Worm (Caenorhabditis elegans) whole organism, L1 larva: ENCODE results near the gene ragc-1.

Experiments used
- F16B12.6 ChIP-seq: fragments of 150-350 bp; optimal IDR thresholded peaks from 2 replicates; lab custom pipeline; 2014; ENCODE audit warnings: missing biosample characterization, missing genetic modification characterization
- aha-1 ChIP-seq: fragments of 150-350 bp; optimal IDR thresholded peaks from 2 replicates; lab custom pipeline; 2014; ENCODE audit warnings: missing biosample characterization, missing genetic modification characterization
- aly-2 ChIP-seq: fragments of 150-350 bp; optimal IDR thresholded peaks from 2 replicates; lab custom pipeline; 2014; ENCODE audit warnings: missing biosample characterization, missing genetic modification characterization
- ama-1 ChIP-seq: fragments of 150-350 bp; optimal IDR thresholded peaks from 2 replicates; lab custom pipeline; 2014
- ceh-88 ChIP-seq: fragments of 200-800 bp; sonication (Bioruptor generic); IDR thresholded peaks from 2 replicates; pipeline ENCODE4 v1.3.6; 2022; ENCODE audit warnings: missing genetic modification characterization, missing compliant biosample characterization
- ceh-90 ChIP-seq: sonication (generic microtip); optimal IDR thresholded peaks from 2 replicates; lab custom pipeline; 2016; ENCODE audit warnings: missing genetic modification characterization, missing compliant biosample characterization
- dsc-1 ChIP-seq: sonication (generic microtip); optimal IDR thresholded peaks from 2 replicates; lab custom pipeline; 2016; ENCODE audit warnings: mild to moderate bottlenecking, missing genetic modification characterization, missing compliant biosample characterization
- efl-1 ChIP-seq, 4 experiments: fragments of 150-350 bp; optimal IDR thresholded peaks in 3 of 4; peaks in 1 of 4; 1 replicate in 1 of 4; 2 replicates in 3 of 4; lab custom pipeline; 2014; ENCODE audit warnings: missing biosample characterization in 2 of 4, missing genetic modification characterization in 2 of 4, missing genetic modification reagents in 2 of 4
- efl-3 ChIP-seq: fragments of 200-800 bp; sonication (Bioruptor generic); optimal IDR thresholded peaks from 2 replicates; lab custom pipeline; 2018; ENCODE audit warnings: mild to moderate bottlenecking, missing genetic modification characterization, missing compliant biosample characterization
- egl-13 ChIP-seq: sonication (generic microtip); optimal IDR thresholded peaks from 2 replicates; lab custom pipeline; 2016; ENCODE audit warnings: missing genotype, missing genetic modification reagents, missing genetic modification characterization, missing compliant biosample characterization
- elt-2 ChIP-seq: sonication (generic microtip); optimal IDR thresholded peaks from 2 replicates; lab custom pipeline; 2016; ENCODE audit warnings: missing genetic modification characterization, mild to moderate bottlenecking, inconsistent platforms, missing compliant biosample characterization, missing genetic modification reagents
- ets-5 ChIP-seq: fragments of 200-800 bp; sonication (Bioruptor generic); IDR thresholded peaks from 2 replicates; pipeline ENCODE4 v1.3.6; 2022; ENCODE audit warnings: missing genetic modification characterization, missing compliant biosample characterization
- fkh-4 ChIP-seq: sonication (generic microtip); optimal IDR thresholded peaks from 2 replicates; lab custom pipeline; 2016; ENCODE audit warnings: missing compliant biosample characterization, missing genetic modification characterization, borderline replicate concordance
- fkh-8 ChIP-seq: sonication (generic microtip); optimal IDR thresholded peaks from 2 replicates; lab custom pipeline; 2016; ENCODE audit warnings: mild to moderate bottlenecking, missing genetic modification characterization, missing compliant biosample characterization
- fos-1 ChIP-seq: fragments of 150-350 bp; optimal IDR thresholded peaks from 2 replicates; lab custom pipeline; 2014; ENCODE audit warnings: missing biosample characterization, missing genetic modification characterization
- grh-1 ChIP-seq: fragments of 200-800 bp; sonication (Bioruptor generic); IDR thresholded peaks from 2 replicates; pipeline ENCODE4 v1.3.6; 2022; ENCODE audit warnings: missing genetic modification reagents, missing genetic modification characterization, missing compliant biosample characterization
- isw-1 ChIP-seq: fragments of 200-800 bp; sonication (Bioruptor generic); IDR thresholded peaks from 2 replicates; pipeline ENCODE4 v1.3.6; 2022; ENCODE audit warnings: missing genetic modification characterization, missing compliant biosample characterization
- jun-1 ChIP-seq: fragments of 150-350 bp; optimal IDR thresholded peaks from 2 replicates; lab custom pipeline; 2014; ENCODE audit warnings: missing biosample characterization, missing genetic modification reagents, missing genetic modification characterization
- lin-35 ChIP-seq, 2 experiments: fragments of 150-350 bp; optimal IDR thresholded peaks; 2 replicates each; lab custom pipeline; 2014; ENCODE audit warnings: missing biosample characterization in 2 of 2, missing genetic modification characterization in 2 of 2, missing genetic modification reagents in 2 of 2
- lsy-2 ChIP-seq, 2 experiments: fragments of 150-350 bp; optimal IDR thresholded peaks; 2 replicates each; lab custom pipeline; 2014; ENCODE audit warnings: missing biosample characterization in 2 of 2, missing genetic modification characterization in 2 of 2
- mab-9 ChIP-seq: fragments of 200-800 bp; sonication (Bioruptor generic); IDR thresholded peaks from 2 replicates; pipeline ENCODE4 v1.3.6; 2022; ENCODE audit warnings: missing genetic modification reagents, missing genetic modification characterization, missing compliant biosample characterization
- mdl-1 ChIP-seq, 2 experiments: fragments of 150-350 bp; optimal IDR thresholded peaks; 2 replicates each; lab custom pipeline; 2014 to 2017; ENCODE audit warnings: missing biosample characterization in 2 of 2, missing genetic modification characterization in 2 of 2, inconsistent platforms in 1 of 2
- mef-2 ChIP-seq: fragments of 150-350 bp; optimal IDR thresholded peaks from 2 replicates; lab custom pipeline; 2014; ENCODE audit warnings: missing biosample characterization, missing genetic modification characterization
- nhr-12 ChIP-seq: sonication (generic microtip); optimal IDR thresholded peaks from 2 replicates; lab custom pipeline; 2017; ENCODE audit warnings: missing biosample characterization, missing genetic modification characterization
- nhr-20 ChIP-seq: sonication (generic microtip); optimal IDR thresholded peaks from 2 replicates; lab custom pipeline; 2016; ENCODE audit warnings: mild to moderate bottlenecking, missing genetic modification characterization, missing compliant biosample characterization
- nhr-47 ChIP-seq: sonication (generic microtip); optimal IDR thresholded peaks from 2 replicates; lab custom pipeline; 2016; ENCODE audit warnings: mild to moderate bottlenecking, missing genetic modification characterization, moderate library complexity, missing compliant biosample characterization
- nhr-84 ChIP-seq: sonication (generic microtip); optimal IDR thresholded peaks from 2 replicates; lab custom pipeline; 2017; ENCODE audit warnings: missing biosample characterization, missing genetic modification characterization
- pqm-1 ChIP-seq: sonication (generic microtip); optimal IDR thresholded peaks from 3 replicates; lab custom pipeline; 2017; ENCODE audit warnings: missing biosample characterization, missing genetic modification characterization
- snu-23 ChIP-seq: sonication (generic microtip); optimal IDR thresholded peaks from 2 replicates; lab custom pipeline; 2016; ENCODE audit warnings: missing genetic modification characterization, missing compliant biosample characterization
- swsn-7 ChIP-seq: sonication (generic microtip); optimal IDR thresholded peaks from 2 replicates; lab custom pipeline; 2016; ENCODE audit warnings: missing genetic modification characterization, missing compliant biosample characterization
- tbx-2 ChIP-seq: sonication (generic microtip); optimal IDR thresholded peaks from 2 replicates; lab custom pipeline; 2016; ENCODE audit warnings: missing genetic modification characterization, missing compliant biosample characterization
- tlp-1 ChIP-seq: fragments of 150-350 bp; optimal IDR thresholded peaks from 2 replicates; lab custom pipeline; 2014; ENCODE audit warnings: missing biosample characterization, missing genetic modification characterization
- unc-30 ChIP-seq: sonication (generic microtip); optimal IDR thresholded peaks from 2 replicates; lab custom pipeline; 2017; ENCODE audit warnings: missing biosample characterization, missing genetic modification characterization
- unc-86 ChIP-seq: sonication (generic microtip); optimal IDR thresholded peaks from 2 replicates; lab custom pipeline; 2016; ENCODE audit warnings: missing genetic modification characterization, missing compliant biosample characterization
- xbp-1 ChIP-seq: sonication (generic microtip); optimal IDR thresholded peaks from 2 replicates; lab custom pipeline; 2016; ENCODE audit warnings: missing genetic modification characterization, missing compliant biosample characterization
- zip-4 ChIP-seq: fragments of 200-800 bp; sonication (Bioruptor generic); optimal IDR thresholded peaks from 2 replicates; lab custom pipeline; 2018; ENCODE audit warnings: mild to moderate bottlenecking, missing genetic modification characterization, moderate library complexity, missing compliant biosample characterization
- ztf-4 ChIP-seq: fragments of 150-350 bp; optimal IDR thresholded peaks from 2 replicates; lab custom pipeline; 2014; ENCODE audit warnings: missing biosample characterization, missing genetic modification characterization

Gene ragc-1

DNA sequence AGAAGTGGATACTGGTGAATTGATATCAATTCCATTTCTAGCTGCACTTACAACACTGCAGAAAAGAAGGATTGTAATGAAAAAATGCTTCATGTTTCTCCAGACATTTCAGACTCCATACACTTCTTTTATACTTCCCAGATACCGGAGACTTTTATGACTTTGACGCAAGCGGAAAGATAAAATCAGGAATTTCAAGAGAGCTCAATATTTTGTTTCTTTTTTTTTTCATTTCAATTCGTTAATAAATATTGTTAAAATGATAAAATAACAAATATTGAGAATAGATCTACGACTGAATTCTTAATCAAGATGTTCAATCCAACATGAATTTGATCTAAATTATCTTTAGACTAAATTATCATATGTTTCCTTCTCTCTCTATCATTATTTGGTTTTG lies 20.7 kb upstream of the ragc-1 start, which contains the start of gene lys-5:
TSS of gene lys-5 (minus strand) at position 101 of the 400 bp plus-strand sequence.
- TF ChIP-seq xbp-1 (tag; lab: Kevin White, UChicago) (no peak), aha-1 (tag; lab: Kevin White, UChicago) (no peak), mef-2 (tag; lab: Kevin White, UChicago) (no peak), ceh-90 (tag; lab: Kevin White, UChicago) (no peak), ztf-4 (tag; lab: Kevin White, UChicago) (no peak), dsc-1 (tag; lab: Kevin White, UChicago) (no peak), fkh-8 (tag; lab: Kevin White, UChicago) (no peak), snu-23 (GFP tag; lab: Kevin White, UChicago) (no peak), ets-5 (GFP tag; lab: Robert Waterston, UW) (no peak)

DNA sequence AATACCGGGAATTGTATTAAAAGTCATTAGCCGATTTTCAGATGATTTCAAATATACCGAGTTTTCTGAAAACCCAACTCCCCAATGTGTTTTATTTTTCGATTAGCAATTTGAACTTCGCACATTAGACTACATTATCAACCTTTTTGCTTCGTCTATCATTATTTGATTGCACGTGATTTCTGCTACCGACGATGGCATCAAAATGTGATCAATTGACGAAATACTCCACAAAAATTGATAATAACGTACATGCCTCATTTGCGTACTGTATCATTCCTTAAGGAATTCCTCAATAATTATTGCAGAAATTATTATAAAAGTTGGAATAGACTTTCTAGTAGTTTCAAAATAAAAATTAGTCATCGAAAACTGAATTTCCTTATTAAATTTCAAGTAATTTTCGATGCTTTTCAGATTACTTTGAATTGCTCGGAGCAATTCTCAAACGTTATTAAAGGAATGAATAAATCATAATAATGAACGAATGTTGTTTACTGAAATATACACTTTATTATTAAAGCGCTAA lies 19.1 kb upstream of the ragc-1 start:
- no peak for TF ChIP-seq fkh-4
- TF ChIP-seq mdl-1 (tag; optimal IDR thresholded peaks at IDR 0.05; lab: Kevin White, UChicago) = no peak
- TF ChIP-seq zip-4 = no peak
- TF ChIP-seq ama-1 (lab: Kevin White, UChicago) = no peak
- TF ChIP-seq egl-13 = no peak
- no peak for TF ChIP-seq tbx-2 (tag; lab: Kevin White, UChicago)
- no peak for TF ChIP-seq mab-9 (GFP tag; lab: Robert Waterston, UW)
- peak; percentile 38 for TF ChIP-seq nhr-20
- no peak for TF ChIP-seq F16B12.6 (tag; lab: Kevin White, UChicago)
- no peak for TF ChIP-seq ceh-90 (tag; lab: Kevin White, UChicago)
- no peak for TF ChIP-seq lsy-2 (tag; optimal IDR thresholded peaks at IDR 0.05; lab: Kevin White, UChicago)
- TF ChIP-seq swsn-7 (tag; lab: Kevin White, UChicago) = no peak
- TF ChIP-seq pqm-1 (tag; lab: Kevin White, UChicago) = no peak
- no peak for TF ChIP-seq tlp-1 (tag; lab: Kevin White, UChicago)
- TF ChIP-seq grh-1 (GFP tag; lab: Robert Waterston, UW) = no peak
- peak in 1 of 2 experiments; percentile 4 for TF ChIP-seq lin-35 (GFP tag; optimal IDR thresholded peaks at IDR 0.05; lab: Kevin White, UChicago)
- no peak for TF ChIP-seq ets-5 (GFP tag; lab: Robert Waterston, UW)
- TF ChIP-seq nhr-84 = no peak
- TF ChIP-seq elt-2 = peak; percentile 72
- TF ChIP-seq xbp-1 (tag; lab: Kevin White, UChicago) = no peak

DNA sequence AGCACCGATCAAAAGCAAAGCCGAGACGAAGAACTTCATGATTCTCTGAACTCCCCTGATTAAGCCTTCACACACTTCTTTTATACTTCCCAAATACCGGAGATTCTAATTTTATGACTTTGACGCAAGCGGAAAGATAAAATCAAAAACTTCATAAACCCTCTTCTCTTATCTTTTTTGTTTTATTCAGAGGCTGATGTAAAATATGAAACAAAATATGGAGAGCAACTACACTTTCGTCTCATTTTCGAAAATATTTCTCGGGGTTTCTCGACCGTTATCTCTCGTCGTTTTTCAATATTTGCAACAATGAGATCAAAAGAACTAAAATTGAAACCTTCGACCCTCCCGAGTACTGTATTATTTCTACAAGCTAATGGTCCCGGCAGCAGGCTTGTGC lies 18.3 kb upstream of the ragc-1 start, which contains the start of gene lys-4:
TSS of gene lys-4 (minus strand) at position 115 of the 400 bp plus-strand sequence.
- TF ChIP-seq ets-5 (GFP tag; lab: Robert Waterston, UW) = no peak
- TF ChIP-seq dsc-1 (tag; lab: Kevin White, UChicago) = no peak
- no peak for TF ChIP-seq efl-1 (optimal IDR thresholded peaks at IDR 0.05; lab: Kevin White, UChicago)
- peak in 1 of 2 experiments; percentile 6 for TF ChIP-seq efl-1 (GFP tag; optimal IDR thresholded peaks at IDR 0.05 in 1 of 2; lab: Kevin White, UChicago)
- TF ChIP-seq unc-86 (tag; lab: Kevin White, UChicago) = no peak
- TF ChIP-seq ceh-88 (GFP tag; lab: Robert Waterston, UW) = no peak
- no peak for TF ChIP-seq pqm-1 (tag; lab: Kevin White, UChicago)
- TF ChIP-seq efl-3 (GFP tag; lab: Kevin White, UChicago) = no peak
- TF ChIP-seq unc-30 (tag; lab: Kevin White, UChicago) = no peak
- TF ChIP-seq fos-1 (tag; lab: Kevin White, UChicago) = no peak
- peak; percentile 68 for TF ChIP-seq elt-2
- no peak for TF ChIP-seq zip-4
- peak; percentile 39 for TF ChIP-seq jun-1 (tag; lab: Kevin White, UChicago)
- TF ChIP-seq nhr-47 (tag; lab: Kevin White, UChicago) = no peak
- no peak for TF ChIP-seq fkh-8 (tag; lab: Kevin White, UChicago)
- TF ChIP-seq nhr-20 = peak; percentile 17
- TF ChIP-seq isw-1 (GFP tag; lab: Robert Waterston, UW) = no peak
- TF ChIP-seq lin-35 (GFP tag; optimal IDR thresholded peaks at IDR 0.05; lab: Kevin White, UChicago) = no peak
- TF ChIP-seq aly-2 = no peak
- no peak for TF ChIP-seq ztf-4 (tag; lab: Kevin White, UChicago)
- TF ChIP-seq nhr-12 (tag; lab: Kevin White, UChicago) = no peak
